Fruit fly (Drosophila melanogaster) whole organism, adult: ENCODE measurements around the gene CG42819.

Experiments used
- CG11617 ChIP-seq: fragments of 200-800 bp; sonication (Bioruptor generic); optimal IDR thresholded peaks from 2 replicates; lab custom pipeline; 2017; ENCODE audit warnings: mild to moderate bottlenecking, missing biosample characterization, missing genetic modification reagents, missing genetic modification characterization
- CG12768 ChIP-seq: fragments of 200-800 bp; sonication (Bioruptor generic); optimal IDR thresholded peaks from 2 replicates; lab custom pipeline; 2017; ENCODE audit warnings: missing biosample characterization, missing genetic modification characterization, mild to moderate bottlenecking, moderate library complexity, missing genetic modification reagents
- CG1620 ChIP-seq: fragments of 200-800 bp; sonication (Bioruptor generic); optimal IDR thresholded peaks from 2 replicates; lab custom pipeline; 2016; ENCODE audit warnings: missing biosample characterization, missing genetic modification characterization
- CG33017 ChIP-seq: fragments of 200-800 bp; sonication (Bioruptor generic); optimal IDR thresholded peaks from 2 replicates; lab custom pipeline; 2018; ENCODE audit warnings: missing biosample characterization, mild to moderate bottlenecking, missing genetic modification characterization, moderate library complexity
- CG7101 ChIP-seq: fragments of 200-800 bp; sonication (Bioruptor generic); optimal IDR thresholded peaks from 2 replicates; lab custom pipeline; 2018; ENCODE audit warnings: missing biosample characterization, mild to moderate bottlenecking, missing genetic modification characterization, moderate library complexity
- Mnt ChIP-seq: fragments of 200-800 bp; sonication (Bioruptor generic); optimal IDR thresholded peaks from 2 replicates; lab custom pipeline; 2016; ENCODE audit warnings: missing biosample characterization, mild to moderate bottlenecking, missing genetic modification characterization
- cic ChIP-seq: fragments of 200-800 bp; sonication (Bioruptor generic); optimal IDR thresholded peaks from 2 replicates; lab custom pipeline; 2017; ENCODE audit warnings: missing biosample characterization, mild to moderate bottlenecking, missing genetic modification characterization, moderate library complexity
- cnc ChIP-seq, 2 experiments: fragments of >200 bp; optimal IDR thresholded peaks; 2 replicates each; lab custom pipeline; 2017
- kay ChIP-seq: fragments of 200-800 bp; sonication (Bioruptor generic); peaks from one replicate; lab custom pipeline; 2016; ENCODE audit warnings: missing biosample characterization, missing genetic modification characterization, borderline replicate concordance
- toe ChIP-seq: fragments of 200-800 bp; sonication (Bioruptor generic); optimal IDR thresholded peaks from 2 replicates; lab custom pipeline; 2016; ENCODE audit warnings: missing biosample characterization, missing genetic modification characterization

DNA sequence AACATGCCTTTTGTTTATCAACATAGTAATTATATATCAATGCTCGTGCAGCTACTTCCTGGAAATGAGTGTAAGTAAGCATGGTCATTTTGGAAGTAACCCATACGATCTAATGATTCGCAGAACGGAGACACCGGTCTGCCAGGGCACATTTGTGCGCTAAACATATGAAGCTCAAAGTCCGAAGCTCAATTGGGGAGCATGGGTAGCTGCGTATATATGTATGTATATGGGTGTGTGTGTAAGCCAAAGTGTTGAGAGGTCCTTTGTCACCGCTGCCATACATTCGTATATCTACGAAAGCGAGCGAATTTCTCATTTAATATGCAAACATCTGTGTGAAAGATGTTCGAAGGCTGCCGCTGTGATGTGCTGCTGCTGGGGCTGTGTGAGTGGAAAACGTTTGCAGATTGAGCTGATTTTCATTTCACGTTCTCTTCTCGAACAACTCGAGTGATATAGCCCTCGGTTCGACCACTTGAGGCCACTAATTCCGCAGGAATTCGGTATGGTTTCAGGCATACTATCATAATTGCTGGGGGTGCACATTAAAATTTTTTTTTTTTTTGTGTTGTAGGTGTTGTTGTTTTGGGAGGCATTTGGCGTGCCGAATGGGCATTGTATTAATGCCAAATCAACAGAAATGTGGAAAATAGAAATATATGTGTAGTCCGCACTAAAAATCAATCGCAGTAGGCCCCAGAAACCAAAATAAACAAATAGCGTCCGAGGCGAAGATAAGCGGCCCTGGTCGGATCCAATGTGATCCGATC is 29.2 kb upstream of the CG42819 start:
- no peak for TF ChIP-seq Mnt (GFP tag; lab: Kevin White, UChicago)
- no peak for TF ChIP-seq CG7101 (tag; lab: Kevin White, UChicago)
- no peak for TF ChIP-seq CG12768 (GFP tag; lab: Kevin White, UChicago)
- TF ChIP-seq cic = no peak
- no peak for TF ChIP-seq CG33017 (tag; lab: Kevin White, UChicago)
- no peak for TF ChIP-seq CG1620 (GFP tag; lab: Kevin White, UChicago)
- no peak for TF ChIP-seq kay
- TF ChIP-seq toe = no peak
- TF ChIP-seq cnc (optimal IDR thresholded peaks at IDR 0.05; lab: Kevin White, UChicago) = no peak
- no peak for TF ChIP-seq CG11617 (GFP tag; lab: Kevin White, UChicago)
